Worm (Caenorhabditis elegans) whole organism, L4/young adult: ENCODE measurements around the gene T19H5.4.
"Not testable (repeated sequence)": the region's sequence is repeated elsewhere in the genome, so short reads cannot be mapped to it uniquely, and the experiment has no call there.

Experiments
- W03F9.2 ChIP-seq: fragments of 150-350 bp; optimal IDR thresholded peaks from 2 replicates; lab custom pipeline; 2014; ENCODE audit warnings: missing biosample characterization, missing genetic modification characterization
- dao-5 ChIP-seq: sonication (generic microtip); optimal IDR thresholded peaks from 2 replicates; lab custom pipeline; 2016; ENCODE audit warnings: missing genotype, missing genetic modification characterization, moderate library complexity, missing compliant biosample characterization
- him-1 ChIP-seq: sonication (generic microtip); optimal IDR thresholded peaks from 2 replicates; lab custom pipeline; 2016; ENCODE audit warnings: missing genotype, missing genetic modification reagents, missing genetic modification characterization, missing compliant biosample characterization

The T19H5.4 gene

DNA sequence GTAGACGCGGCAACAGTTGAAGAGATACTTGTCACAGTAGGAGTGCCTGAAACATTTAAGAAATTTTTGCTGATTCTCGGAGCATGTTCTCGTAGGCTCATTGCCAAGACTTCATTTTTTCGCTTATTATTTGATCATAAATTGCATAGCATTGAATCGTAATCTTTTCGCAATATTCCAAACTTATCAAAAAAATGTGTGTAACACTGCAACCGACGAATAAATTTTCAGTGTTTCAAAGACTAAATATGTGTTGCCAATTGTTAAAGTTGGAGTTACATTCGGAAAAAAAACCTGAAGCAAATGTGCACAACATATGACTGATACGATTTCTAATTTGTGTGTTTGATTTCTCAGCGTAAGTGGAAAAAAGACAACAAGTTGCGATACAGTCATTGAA is 27.7 kb downstream of the T19H5.4 start, which contains the start of gene R09D1.14:
Gene R09D1.14, minus strand, starts transcription at position 101 of the 400 bp plus-strand sequence.
- not testable (repeated sequence) for TF ChIP-seq dao-5; W03F9.2; him-1 (tag; lab: Kevin White, UChicago)

DNA sequence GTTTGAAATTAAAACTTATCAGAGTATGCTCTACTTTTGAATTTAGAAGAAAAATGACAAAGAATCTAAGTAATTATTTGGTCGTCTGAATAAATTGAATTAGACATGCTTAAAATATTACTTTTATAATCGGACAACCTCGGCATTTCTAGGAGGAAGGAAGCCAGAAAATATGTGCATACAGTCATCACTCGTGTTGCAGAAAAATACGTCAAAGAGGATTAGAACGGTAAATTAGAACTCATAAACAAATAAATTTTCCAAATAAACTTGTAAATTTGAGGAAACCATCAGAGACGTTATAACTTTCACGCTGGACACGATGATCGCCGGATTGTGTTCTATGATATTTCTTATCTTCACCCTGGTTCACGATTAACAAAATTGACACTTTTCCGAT is 32.9 kb downstream of the T19H5.4 start, which contains the start of gene chil-19:
Gene chil-19, minus strand, starts transcription at position 101 of the 400 bp plus-strand sequence.
- TF ChIP-seq him-1 (tag; lab: Kevin White, UChicago) (no peak), W03F9.2 (no peak), dao-5 (no peak)

DNA sequence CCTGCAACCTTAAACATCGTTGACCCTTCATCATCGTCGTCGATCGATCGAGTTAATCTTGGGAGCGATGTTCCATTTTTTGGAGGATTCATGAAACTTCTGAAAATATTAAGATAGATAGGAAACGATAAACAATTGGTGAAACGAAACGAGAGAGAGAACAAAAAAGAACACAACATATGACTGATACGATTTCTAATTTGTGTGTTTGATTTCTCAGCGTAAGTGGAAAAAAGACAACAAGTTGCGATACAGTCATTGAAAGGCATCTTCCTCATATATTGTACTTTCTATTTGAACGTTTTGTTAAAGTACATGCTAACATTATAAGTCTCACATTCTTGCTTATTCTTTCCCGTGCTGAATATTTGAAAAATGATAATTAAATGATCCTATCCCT is 35.0 kb downstream of the T19H5.4 start, which contains the start of gene R09D1.12:
Gene R09D1.12, minus strand, starts transcription at position 101 of the 400 bp plus-strand sequence.
- not testable (repeated sequence) for TF ChIP-seq him-1 (tag; lab: Kevin White, UChicago); W03F9.2; dao-5

DNA sequence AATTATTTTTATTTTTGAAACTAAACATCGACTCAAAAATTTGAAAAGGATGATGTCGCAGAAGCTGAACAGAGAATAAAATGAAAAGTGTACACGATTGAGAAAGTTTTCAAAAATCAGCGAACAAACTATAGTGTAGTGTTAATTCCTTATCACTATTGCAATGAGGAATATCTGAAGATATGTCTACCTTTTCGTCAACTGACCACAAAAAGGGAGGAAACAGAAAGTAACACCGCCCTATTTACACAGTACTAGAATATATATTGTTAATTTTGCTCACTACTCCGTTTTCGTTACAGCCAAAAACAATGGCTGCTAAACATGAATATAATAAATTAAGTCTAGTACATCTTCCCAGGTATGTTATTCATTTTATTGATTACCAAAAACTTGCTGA is 39.2 kb downstream of the T19H5.4 start, which contains the start of gene chil-18:
Gene chil-18, plus strand, starts transcription at position 301 of the 400 bp plus-strand sequence.
- TF ChIP-seq him-1 (tag; lab: Kevin White, UChicago) (no peak), W03F9.2 (no peak), dao-5 (no peak)

DNA sequence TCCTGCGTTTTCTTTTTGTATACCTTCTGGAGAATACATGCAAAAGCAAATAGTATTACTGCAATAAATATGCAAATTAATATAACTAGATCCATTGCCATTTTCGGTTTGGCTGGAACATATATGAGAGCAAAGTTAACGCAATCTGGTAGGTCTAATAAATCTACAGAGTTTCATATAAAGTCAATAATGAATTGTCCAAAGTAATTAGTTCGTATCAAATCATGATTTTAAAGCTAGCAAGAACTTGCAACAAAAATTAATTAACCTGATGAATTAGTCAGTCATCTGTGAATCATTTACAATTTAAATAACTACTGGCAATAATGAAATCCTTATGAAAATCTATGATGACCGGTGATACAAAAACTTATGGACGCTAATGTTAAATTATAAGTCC is 41.8 kb downstream of the T19H5.4 start, which contains the start of gene R09D1.13:
Gene R09D1.13, minus strand, starts transcription at position 101 of the 400 bp plus-strand sequence.
- no peak for TF ChIP-seq him-1 (tag; lab: Kevin White, UChicago)
- TF ChIP-seq dao-5: no peak
- no peak for TF ChIP-seq W03F9.2

DNA sequence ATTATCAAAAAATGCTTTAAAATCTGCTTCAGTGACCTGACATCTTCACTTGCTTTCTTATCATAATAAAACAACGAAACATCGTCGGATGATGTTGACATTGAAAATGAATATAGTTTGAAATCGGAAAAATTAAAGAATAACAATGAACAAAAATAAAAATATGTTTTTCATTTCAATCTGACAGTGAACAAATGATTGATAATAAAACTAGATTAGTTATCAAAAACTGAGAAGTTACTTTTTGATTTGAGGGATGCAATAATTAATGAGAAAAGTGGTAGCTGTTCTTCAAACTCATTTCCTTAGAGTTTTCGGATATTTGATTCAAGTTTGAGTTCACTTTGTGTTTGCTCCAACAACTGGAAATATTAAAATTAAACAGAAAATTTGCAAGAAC is 43.7 kb downstream of the T19H5.4 start, which contains the start of gene chil-15:
Gene chil-15, minus strand, starts transcription at position 101 of the 400 bp plus-strand sequence.
- TF ChIP-seq him-1 (tag; lab: Kevin White, UChicago) (no peak), dao-5 (no peak), W03F9.2 (no peak)

DNA sequence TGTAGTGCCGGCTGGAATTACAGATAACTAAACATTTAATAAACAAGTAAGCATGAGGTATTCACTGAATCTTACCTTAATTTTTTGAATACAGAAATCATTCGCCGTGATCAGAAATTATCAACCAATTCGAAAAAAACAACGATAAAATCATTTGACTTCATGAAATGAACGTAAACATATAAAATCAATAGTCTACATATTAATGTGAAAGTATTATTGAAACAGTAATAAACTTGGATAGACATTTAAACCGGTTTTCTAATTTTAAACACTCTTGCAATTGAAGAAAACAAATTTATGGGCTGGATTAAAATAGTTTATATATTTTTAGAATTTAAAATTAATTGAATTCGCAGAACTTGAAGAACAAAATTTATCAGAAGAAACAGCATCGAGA is 45.3 kb downstream of the T19H5.4 start, which contains the start of gene chil-16:
Gene chil-16, minus strand, starts transcription at position 101 of the 400 bp plus-strand sequence.
- TF ChIP-seq him-1 (tag; lab: Kevin White, UChicago): no peak
- TF ChIP-seq W03F9.2: no peak
- no peak for TF ChIP-seq dao-5

DNA sequence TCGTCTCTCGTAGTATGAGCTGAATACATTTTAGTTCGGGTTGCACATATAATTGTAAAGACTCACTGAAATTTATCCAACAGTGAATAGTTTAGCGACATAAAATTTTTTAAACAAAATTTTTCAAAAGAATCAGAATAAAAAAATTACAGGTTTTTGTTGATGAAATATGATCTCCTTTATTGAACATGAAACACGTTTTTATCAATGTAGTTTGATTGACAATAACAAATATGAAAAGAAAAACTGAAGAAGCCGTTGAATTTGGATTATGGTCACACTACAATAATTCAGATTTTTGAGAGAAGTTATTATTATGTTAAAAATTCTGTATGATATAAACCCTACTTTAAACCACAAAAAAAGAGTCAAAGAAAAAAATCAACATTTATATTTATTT is 47.1 kb downstream of the T19H5.4 start, which contains the start of gene chil-17:
Gene chil-17, minus strand, starts transcription at position 101 of the 400 bp plus-strand sequence.
- TF ChIP-seq him-1 (tag; lab: Kevin White, UChicago) (no peak), W03F9.2 (no peak), dao-5 (no peak)

DNA sequence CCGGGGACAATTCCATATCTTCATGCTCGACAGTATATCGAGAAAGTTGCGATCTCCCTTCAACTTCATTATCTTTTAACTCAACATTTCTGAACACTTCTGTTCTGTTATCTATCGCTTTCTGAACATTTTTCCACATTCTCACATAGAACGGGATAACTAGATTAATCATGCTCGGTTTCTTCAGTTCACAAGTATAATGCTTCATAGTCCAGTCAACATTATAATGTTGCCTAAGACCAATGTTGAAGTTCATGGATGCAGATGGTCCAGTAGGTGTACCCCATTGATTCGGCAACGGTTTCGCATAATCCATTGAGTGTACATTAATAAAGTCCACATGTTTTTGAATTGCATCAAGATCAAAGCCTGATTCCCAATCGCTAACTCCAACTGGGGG is 48.3 kb downstream of the T19H5.4 start:
- no peak for TF ChIP-seq him-1 (tag; lab: Kevin White, UChicago)
- TF ChIP-seq dao-5: no peak

DNA sequence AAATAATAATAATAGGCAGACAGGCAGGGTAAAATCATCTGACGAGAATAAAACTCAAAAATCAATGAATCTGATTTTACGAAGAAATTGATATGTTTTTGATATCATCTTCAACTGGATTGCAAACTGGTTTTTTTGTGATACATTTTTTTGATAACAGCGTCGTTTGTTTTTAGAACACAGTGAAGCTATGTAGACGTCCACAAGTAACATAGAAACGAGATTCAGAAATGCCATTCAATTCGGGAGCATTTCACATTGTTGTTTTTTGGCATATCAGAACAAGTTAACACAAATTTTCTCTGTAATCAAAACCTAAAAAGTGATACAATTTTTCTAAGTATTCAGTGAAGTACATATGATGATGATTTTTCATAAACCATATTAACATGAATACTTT is 49.0 kb downstream of the T19H5.4 start, which contains the start of gene chil-13:
Gene chil-13, minus strand, starts transcription at position 101 of the 400 bp plus-strand sequence.
- TF ChIP-seq dao-5: no peak
- TF ChIP-seq him-1 (tag; lab: Kevin White, UChicago): no peak
- no peak for TF ChIP-seq W03F9.2
